Worm (Caenorhabditis elegans) whole organism, L4/young adult: ENCODE measurements around the gene lev-1.

ENCODE experiments used
- W03F9.2 ChIP-seq: fragments of 150-350 bp; optimal IDR thresholded peaks from 2 replicates; lab custom pipeline; 2014; ENCODE audit warnings: missing biosample characterization, missing genetic modification characterization
- dao-5 ChIP-seq: sonication (generic microtip); optimal IDR thresholded peaks from 2 replicates; lab custom pipeline; 2016; ENCODE audit warnings: missing genotype, missing genetic modification characterization, moderate library complexity, missing compliant biosample characterization
- him-1 ChIP-seq: sonication (generic microtip); optimal IDR thresholded peaks from 2 replicates; lab custom pipeline; 2016; ENCODE audit warnings: missing genotype, missing genetic modification reagents, missing genetic modification characterization, missing compliant biosample characterization

lev-1 gene

DNA sequence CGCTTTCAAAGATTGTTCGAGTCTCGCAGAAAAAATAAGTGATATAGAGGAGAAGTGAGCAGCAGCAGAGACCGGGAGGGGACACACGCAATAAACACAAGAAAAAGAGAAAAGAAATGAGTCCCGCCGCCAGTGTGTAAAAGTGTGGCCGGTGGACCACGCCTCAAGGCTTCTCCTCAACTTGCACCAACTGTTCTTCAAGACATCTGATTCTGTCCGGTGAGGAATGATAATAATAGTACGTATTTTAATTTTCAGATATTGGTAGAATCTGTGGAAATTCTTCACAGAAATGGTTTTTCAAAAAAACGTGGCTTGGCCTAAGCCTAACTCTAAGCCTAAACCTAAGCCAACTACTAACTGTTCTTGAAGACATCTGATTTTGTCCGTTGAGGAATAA, at the start of gene lev-1:
TSS of gene lev-1 (minus strand) at position 101 of the 400 bp plus-strand sequence.
- TF ChIP-seq W03F9.2 (tag; lab: Kevin White, UChicago) = no peak
- TF ChIP-seq dao-5 (tag; lab: Kevin White, UChicago) = no peak

- TF ChIP-seq him-1 (no peak), dao-5 (tag; lab: Kevin White, UChicago) (no peak), W03F9.2 (tag; lab: Kevin White, UChicago) (no peak)
Observed at ce11 chrIV:13221657-13222056, 42.5 kb upstream of the lev-1 start, which contains the start of gene C48D1.5. TSS of gene C48D1.5 (plus strand) at chrIV:13221957.

- no peak for TF ChIP-seq dao-5 (tag; lab: Kevin White, UChicago)
- no peak for TF ChIP-seq him-1
- no peak for TF ChIP-seq W03F9.2 (tag; lab: Kevin White, UChicago)
Observed at ce11 chrIV:13220594-13220993, 41.4 kb upstream of the lev-1 start.

DNA sequence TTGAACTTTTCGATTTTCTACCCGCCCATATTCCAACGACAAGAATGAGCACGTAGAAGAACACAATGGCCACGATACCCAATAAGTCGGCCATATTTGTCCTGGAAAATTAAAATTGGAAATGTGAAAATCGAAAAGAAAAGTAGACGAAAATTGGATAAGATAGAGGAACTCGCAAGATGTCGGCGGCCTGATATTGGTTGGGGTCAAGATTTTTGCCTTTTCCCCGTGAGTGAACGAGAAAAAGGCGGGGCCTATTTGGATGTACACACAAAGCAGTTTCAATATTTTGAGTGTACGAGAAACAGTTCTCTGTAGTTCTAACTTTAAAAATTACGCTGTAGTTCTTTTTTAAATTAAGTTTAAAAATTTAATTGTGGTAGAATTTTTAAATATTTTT, 35.3 kb upstream of the lev-1 start, which contains the start of gene cho-1:
TSS of gene cho-1 (minus strand) at position 101 of the 400 bp plus-strand sequence.
- TF ChIP-seq dao-5 (tag; lab: Kevin White, UChicago) = no peak
- no peak for TF ChIP-seq W03F9.2 (tag; lab: Kevin White, UChicago)
- no peak for TF ChIP-seq him-1

DNA sequence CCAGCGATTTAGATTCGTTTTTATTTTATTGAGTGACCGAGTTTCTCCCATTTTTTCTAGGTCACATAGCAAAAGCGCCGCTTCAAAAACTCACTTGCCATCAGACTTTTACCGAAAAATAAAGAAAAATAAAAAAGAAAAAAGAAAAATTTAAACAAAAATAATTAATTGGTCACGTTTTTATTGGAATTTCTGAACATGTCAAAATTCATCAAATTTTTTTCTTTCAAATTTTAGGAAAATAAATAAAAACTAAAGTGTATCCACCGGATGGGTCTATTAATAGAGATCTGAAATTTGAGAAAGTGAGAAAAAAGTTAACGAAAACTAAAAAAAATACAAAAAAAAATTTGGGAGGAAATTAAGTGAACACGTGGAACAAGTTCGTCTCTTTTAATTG, 30.4 kb upstream of the lev-1 start, which contains the start of gene C48D1.9:
TSS of gene C48D1.9 (minus strand) at position 101 of the 400 bp plus-strand sequence.
- TF ChIP-seq dao-5 (tag; lab: Kevin White, UChicago) (no peak), W03F9.2 (tag; lab: Kevin White, UChicago) (no peak), him-1 (no peak)

- TF ChIP-seq dao-5 (tag; lab: Kevin White, UChicago) = no peak
- no peak for TF ChIP-seq W03F9.2 (tag; lab: Kevin White, UChicago)
- TF ChIP-seq him-1 = no peak
Observed at ce11 chrIV:13205891-13206290, 26.7 kb upstream of the lev-1 start.

- no peak for TF ChIP-seq dao-5 (tag; lab: Kevin White, UChicago)
- TF ChIP-seq W03F9.2 (tag; lab: Kevin White, UChicago) = no peak
- TF ChIP-seq him-1 = no peak
Observed at ce11 chrIV:13204037-13204436, 24.8 kb upstream of the lev-1 start, which contains the start of gene ced-3. TSS of gene ced-3 (minus strand) at chrIV:13204137.

ce11 chrIV:13197282-13197681, 18.1 kb upstream of the lev-1 start, which contains the start of gene C48D1.1:
TSS of gene C48D1.1 (minus strand) at chrIV:13197382.
- TF ChIP-seq W03F9.2 (tag; lab: Kevin White, UChicago) (no peak), him-1 (no peak), dao-5 (tag; lab: Kevin White, UChicago) (no peak)

- no peak for TF ChIP-seq him-1
- TF ChIP-seq dao-5 (tag; lab: Kevin White, UChicago) = no peak
Observed at ce11 chrIV:13193239-13193638, 14.0 kb upstream of the lev-1 start, which contains the start of gene F58D2.5. TSS of gene F58D2.5 (minus strand) at chrIV:13193339.

ce11 chrIV:13190075-13190474, 10.9 kb upstream of the lev-1 start:
- TF ChIP-seq him-1 = no peak
- TF ChIP-seq dao-5 (tag; lab: Kevin White, UChicago) = no peak
- TF ChIP-seq W03F9.2 (tag; lab: Kevin White, UChicago) = no peak

DNA sequence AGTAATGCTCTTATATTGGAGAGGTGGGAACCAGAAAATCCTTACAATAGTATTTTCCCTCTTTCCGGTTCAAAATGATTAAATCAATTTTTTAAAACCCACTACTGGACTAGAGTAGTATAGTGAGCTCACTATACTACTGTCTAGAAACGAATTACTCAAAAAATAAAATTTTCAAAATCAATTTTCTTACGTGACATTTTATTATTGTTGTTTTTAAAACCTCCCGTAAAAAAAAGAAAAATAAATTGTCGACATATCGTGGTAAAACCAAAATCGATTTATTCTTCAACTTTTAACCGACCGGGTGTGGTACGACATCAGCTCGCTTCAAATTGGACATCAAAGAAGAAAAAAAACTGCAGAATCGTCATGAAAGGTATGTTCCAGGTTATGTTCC, 10.3 kb upstream of the lev-1 start, which contains the start of gene F58D2.2:
TSS of gene F58D2.2 (plus strand) at position 301 of the 400 bp plus-strand sequence.
- TF ChIP-seq him-1 (no peak), dao-5 (tag; lab: Kevin White, UChicago) (no peak)

- TF ChIP-seq dao-5 (tag; lab: Kevin White, UChicago) = no peak
- TF ChIP-seq him-1 = no peak
- TF ChIP-seq W03F9.2 (tag; lab: Kevin White, UChicago) = no peak
Observed at ce11 chrIV:13188959-13189358, 9.8 kb upstream of the lev-1 start, which contains the start of gene F58D2.4. TSS of gene F58D2.4 (minus strand) at chrIV:13189059.

DNA sequence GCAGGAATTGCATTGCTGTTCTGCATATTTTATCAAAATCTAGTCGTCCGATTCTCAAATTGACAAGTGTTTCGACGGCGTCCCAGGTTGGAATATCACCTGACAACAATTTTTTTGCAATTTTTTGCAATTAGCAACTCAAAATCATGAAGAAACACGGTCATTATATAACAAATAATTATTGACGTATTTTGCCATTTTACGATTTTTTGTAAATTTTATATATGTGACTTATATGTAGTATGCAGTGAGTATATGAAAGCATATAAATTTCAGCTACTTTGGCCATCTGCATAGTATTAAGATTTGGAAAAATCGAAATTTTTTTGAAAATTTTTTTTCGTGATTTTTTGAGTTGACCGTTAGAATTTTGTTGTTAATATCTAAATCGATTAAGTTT, 1.5 kb upstream of the lev-1 start, which contains the start of gene F58D2.3:
TSS of gene F58D2.3 (minus strand) at position 101 of the 400 bp plus-strand sequence.
- no peak for TF ChIP-seq dao-5 (tag; lab: Kevin White, UChicago)
- TF ChIP-seq him-1 = no peak
- TF ChIP-seq W03F9.2 (tag; lab: Kevin White, UChicago) = no peak

ce11 chrIV:13173359-13173758, 5.8 kb downstream of the lev-1 start:
- no peak for TF ChIP-seq him-1
- no peak for TF ChIP-seq dao-5 (tag; lab: Kevin White, UChicago)
- TF ChIP-seq W03F9.2 (tag; lab: Kevin White, UChicago) = no peak

- TF ChIP-seq him-1 (no peak), dao-5 (tag; lab: Kevin White, UChicago) (no peak), W03F9.2 (tag; lab: Kevin White, UChicago) (no peak)
Observed at ce11 chrIV:13170241-13170640, 9.0 kb downstream of the lev-1 start, which contains the start of gene nas-14. TSS of gene nas-14 (plus strand) at chrIV:13170541.
